Worm (Caenorhabditis elegans): Measurements from ENCODE around the gene R03D7.15.

ce11 chrII:10959676-10960075 lies 17.7 kb downstream of the R03D7.15 start:
- TF ChIP-seq ets-4 (tag; optimal IDR thresholded peaks at IDR 0.05) (no peak), pag-3 (tag; optimal IDR thresholded peaks at IDR 0.05; ENCODE audit: borderline replicate concordance) (no peak), C08G9.2 (tag; optimal IDR thresholded peaks at IDR 0.05) (no peak), elt-2 (tag; optimal IDR thresholded peaks at IDR 0.05) (no peak)
